Worm (Caenorhabditis elegans) whole organism, early embryonic: ENCODE data around the gene ckk-1.

Experiments
- aly-1 ChIP-seq: sonication (generic microtip); optimal IDR thresholded peaks from 2 replicates; lab custom pipeline; 2016; ENCODE audit warnings: missing genetic modification characterization, missing compliant biosample characterization
- ceh-13 ChIP-seq: fragments of 200-800 bp; sonication (Bioruptor generic); optimal IDR thresholded peaks from 2 replicates; lab custom pipeline; 2018; ENCODE audit warnings: mild to moderate bottlenecking, missing genetic modification characterization, missing compliant biosample characterization
- ets-7 ChIP-seq: sonication (generic microtip); optimal IDR thresholded peaks from 2 replicates; lab custom pipeline; 2016; ENCODE audit warnings: missing genotype, missing genetic modification characterization, missing compliant biosample characterization
- sea-1 ChIP-seq: fragments of 200-800 bp; sonication (Bioruptor generic); conservative IDR thresholded peaks from 2 replicates; pipeline ENCODE4 v1.3.6; 2022; ENCODE audit warnings: missing genetic modification characterization, missing compliant biosample characterization
- tra-4 ChIP-seq: sonication (generic microtip); optimal IDR thresholded peaks from 2 replicates; lab custom pipeline; 2017; ENCODE audit warnings: missing genetic modification characterization, missing compliant biosample characterization

DNA sequence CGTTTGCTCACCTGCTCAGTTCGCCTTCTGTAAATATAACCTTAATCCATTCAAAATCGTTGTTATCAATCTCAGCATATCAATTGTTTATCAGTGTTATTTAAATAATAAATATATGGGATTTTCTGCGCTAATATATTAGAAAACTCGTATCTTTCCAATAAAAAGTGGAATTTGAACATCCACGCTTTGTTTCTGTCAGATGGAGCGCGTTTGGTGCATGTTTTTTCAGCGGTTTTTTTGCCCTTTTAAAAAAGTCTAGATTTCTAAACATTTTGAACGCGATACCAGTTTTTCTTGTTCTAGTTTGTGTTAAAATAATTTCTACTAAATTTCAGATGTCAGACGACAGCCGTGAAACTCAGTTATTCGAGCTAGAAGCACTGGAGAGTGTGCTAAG is 48.4 kb upstream of the ckk-1 start, which contains the start of gene F56D2.2:
- TF ChIP-seq tra-4 (tag; lab: Kevin White, UChicago) (no peak), sea-1 (no peak), ceh-13 (no peak), ets-7 (tag; lab: Kevin White, UChicago) (no peak), aly-1 (tag; lab: Kevin White, UChicago) (no peak)
